Worm (Caenorhabditis elegans): ENCODE data around the gene hrg-7.

Gene hrg-7

ce11 chrV:12790188-12790587 lies 48.3 kb downstream of the hrg-7 start, which contains the start of gene srbc-43:
srbc-43 (minus strand) TSS chrV:12790518.
- TF ChIP-seq mdl-1 (tag; optimal IDR thresholded peaks at IDR 0.05) = no peak
- TF ChIP-seq ceh-16 (tag; optimal IDR thresholded peaks at IDR 0.05) = no peak
- TF ChIP-seq ztf-4 (tag; optimal IDR thresholded peaks at IDR 0.05) = no peak
- no peak for TF ChIP-seq elt-1 (tag; optimal IDR thresholded peaks at IDR 0.05)
- TF ChIP-seq F13H6.1 (tag; optimal IDR thresholded peaks at IDR 0.05) = no peak
- no peak for TF ChIP-seq crh-2 (tag; optimal IDR thresholded peaks at IDR 0.05)

- TF ChIP-seq fos-1 (tag; optimal IDR thresholded peaks at IDR 0.05) (peak; percentile 8), skn-1 (tag; optimal IDR thresholded peaks at IDR 0.05) (peak; percentile 78), aly-2 (tag; optimal IDR thresholded peaks at IDR 0.05) (no peak)
Measured at ce11 chrV:12792752-12793151, 50.9 kb downstream of the hrg-7 start, which contains the start of gene ugt-5. ugt-5 (minus strand) TSS chrV:12792965.
